Fruit fly (Drosophila melanogaster): ENCODE data around the gene CG34159.

Gene CG34159

DNA sequence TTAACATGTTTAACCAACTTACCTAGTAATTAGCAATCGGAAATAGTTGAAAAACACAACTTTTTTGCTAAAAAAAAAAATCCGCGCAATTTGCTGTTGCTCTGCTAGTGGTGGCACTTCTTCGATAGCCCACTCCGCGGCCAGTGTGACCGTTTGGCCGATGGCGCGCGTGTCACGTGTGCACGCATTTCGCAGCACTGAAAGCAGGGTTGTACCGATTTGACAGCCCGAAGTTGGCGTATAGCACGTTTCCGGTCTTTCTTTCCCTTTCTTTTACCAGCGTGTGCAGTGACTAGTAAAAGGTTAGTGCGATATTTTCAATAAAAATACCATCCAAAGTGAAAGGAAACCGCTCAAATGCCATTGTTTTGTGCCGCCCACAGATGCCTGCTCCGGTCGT lies 3.3 kb downstream of the CG34159 start, which contains the start of the genes Ripalpha and RpL7 (continued):
- TF ChIP-seq bbx (GFP tag; IDR thresholded peaks at IDR 0.05; ENCODE audit: partially characterized antibody): peak; percentile 94
- peak; percentile 82 for TF ChIP-seq CG8281 (tag; optimal IDR thresholded peaks at IDR 0.05)
- peak; percentile 93 for TF ChIP-seq cwo (GFP tag; optimal IDR thresholded peaks at IDR 0.05)
- peak; percentile 94 for TF ChIP-seq CG17361 (GFP tag; IDR thresholded peaks at IDR 0.05)
- TF ChIP-seq sd (tag; optimal IDR thresholded peaks at IDR 0.05): peak; percentile 81
- peak; percentile 100 for TF ChIP-seq Ets65A (GFP tag)
- peak; percentile 97 for TF ChIP-seq org-1 (GFP tag; optimal IDR thresholded peaks at IDR 0.05)
- TF ChIP-seq chinmo (GFP tag; IDR thresholded peaks at IDR 0.05; ENCODE audit: partially characterized antibody): peak; percentile 91
- peak; percentile 85 for TF ChIP-seq Scr (GFP tag; IDR thresholded peaks at IDR 0.05; ENCODE audit: partially characterized antibody)
- TF ChIP-seq CG11696 (GFP tag; IDR thresholded peaks at IDR 0.05): peak; percentile 83
- peak; percentile 97 for TF ChIP-seq Atf3 (GFP tag; optimal IDR thresholded peaks at IDR 0.05)
- peak; percentile 84 for TF ChIP-seq Ssrp (tag; optimal IDR thresholded peaks at IDR 0.05)
- peak in 1 of 2 experiments; percentile 77 for TF ChIP-seq crp (GFP tag; optimal IDR thresholded peaks at IDR 0.05)
- peak; percentile 97 for TF ChIP-seq ranshi (GFP tag; IDR thresholded peaks at IDR 0.05)
- TF ChIP-seq Sox100B (GFP tag; optimal IDR thresholded peaks at IDR 0.05): peak; percentile 88
- no peak for TF ChIP-seq sc (optimal IDR thresholded peaks at IDR 0.05)
- peak; percentile 96 for TF ChIP-seq sc (GFP tag; optimal IDR thresholded peaks at IDR 0.05)
- peak; percentile 92 for TF ChIP-seq CG6854 (GFP tag; optimal IDR thresholded peaks at IDR 0.05)
- peak; percentile 98 for TF ChIP-seq CG12769 (tag; optimal IDR thresholded peaks at IDR 0.05)
- peak; percentile 96 for TF ChIP-seq crc (GFP tag; optimal IDR thresholded peaks at IDR 0.05)
- peak; percentile 81 for TF ChIP-seq CG31388 (GFP tag; optimal IDR thresholded peaks at IDR 0.05)
- peak; percentile 97 for TF ChIP-seq vfl (GFP tag; optimal IDR thresholded peaks at IDR 0.05)
- peak; percentile 85 for TF ChIP-seq gem (tag; optimal IDR thresholded peaks at IDR 0.05)
- no peak; the same call in none of the 2 replicates for TF ChIP-seq CG32772 (GFP tag; IDR thresholded peaks at IDR 0.05)
- TF ChIP-seq CG10654 (GFP tag; optimal IDR thresholded peaks at IDR 0.05): peak; percentile 97
- TF ChIP-seq zen2 (GFP tag; IDR thresholded peaks at IDR 0.05; ENCODE audit: partially characterized antibody): peak; percentile 71
- peak; percentile 95 for TF ChIP-seq luna (GFP tag; optimal IDR thresholded peaks at IDR 0.05)
- TF ChIP-seq Doc3 (GFP tag; IDR thresholded peaks at IDR 0.05; ENCODE audit: partially characterized antibody): peak; percentile 66; the same call in 2 of the 3 replicates
- TF ChIP-seq Bdp1 (GFP tag; optimal IDR thresholded peaks at IDR 0.05): peak; percentile 94
- TF ChIP-seq Hsf (GFP tag; optimal IDR thresholded peaks at IDR 0.05): peak; percentile 98
- peak; percentile 97 for TF ChIP-seq CG12744 (GFP tag; optimal IDR thresholded peaks at IDR 0.05)
- TF ChIP-seq seq (GFP tag; IDR thresholded peaks at IDR 0.05): peak; percentile 91
- peak; percentile 99 for TF ChIP-seq Max (GFP tag; optimal IDR thresholded peaks at IDR 0.05)
- peak; percentile 95 for TF ChIP-seq unpg (GFP tag; optimal IDR thresholded peaks at IDR 0.05)
- TF ChIP-seq CG32532 (GFP tag; IDR thresholded peaks at IDR 0.05): peak; percentile 98
- TF ChIP-seq Kr (GFP tag; optimal IDR thresholded peaks at IDR 0.05): peak; percentile 95
- peak; percentile 96 for TF ChIP-seq ara (GFP tag; IDR thresholded peaks at IDR 0.05)
- TF ChIP-seq sqz (GFP tag; optimal IDR thresholded peaks at IDR 0.05): peak; percentile 96
- peak; percentile 97 for TF ChIP-seq fd64A (GFP tag; optimal IDR thresholded peaks at IDR 0.05)
- TF ChIP-seq B-H1 (GFP tag; IDR thresholded peaks at IDR 0.05): peak; percentile 89
- peak; percentile 94 for TF ChIP-seq ap (GFP tag; IDR thresholded peaks at IDR 0.05)
- peak; percentile 97 for TF ChIP-seq CG12942 (GFP tag; optimal IDR thresholded peaks at IDR 0.05)
- TF ChIP-seq CG9727 (GFP tag; optimal IDR thresholded peaks at IDR 0.05): peak; percentile 99
- TF ChIP-seq Mes4 (GFP tag; optimal IDR thresholded peaks at IDR 0.05): peak; percentile 100
- peak; percentile 96 for TF ChIP-seq CG12155 (GFP tag; optimal IDR thresholded peaks at IDR 0.05)
- peak; percentile 93 for TF ChIP-seq Nf-YA (GFP tag; IDR thresholded peaks at IDR 0.05)
- TF ChIP-seq CG2712 (tag; optimal IDR thresholded peaks at IDR 0.05): peak; percentile 92
- TF ChIP-seq CG16779 (GFP tag; IDR thresholded peaks at IDR 0.05): peak; percentile 97
- peak; percentile 96 for TF ChIP-seq nom (GFP tag; optimal IDR thresholded peaks at IDR 0.05)
- peak; percentile 99 for TF ChIP-seq Fer1 (GFP tag; optimal IDR thresholded peaks at IDR 0.05)
- no peak for TF ChIP-seq br (optimal IDR thresholded peaks at IDR 0.05)

Measured in whole organism, embryonic.